Worm (Caenorhabditis elegans): ENCODE measurements around the gene grl-13.

- TF ChIP-seq unc-62 (GFP tag; optimal IDR thresholded peaks at IDR 0.05) (no peak), ceh-39 (tag; optimal IDR thresholded peaks at IDR 0.05) (no peak)
Observed at ce11 chrV:4398127-4398526, 33.7 kb upstream of the grl-13 start.

All from whole organism, mixed stage, embryonic.